Worm (Caenorhabditis elegans): ENCODE measurements around the gene str-60.

DNA sequence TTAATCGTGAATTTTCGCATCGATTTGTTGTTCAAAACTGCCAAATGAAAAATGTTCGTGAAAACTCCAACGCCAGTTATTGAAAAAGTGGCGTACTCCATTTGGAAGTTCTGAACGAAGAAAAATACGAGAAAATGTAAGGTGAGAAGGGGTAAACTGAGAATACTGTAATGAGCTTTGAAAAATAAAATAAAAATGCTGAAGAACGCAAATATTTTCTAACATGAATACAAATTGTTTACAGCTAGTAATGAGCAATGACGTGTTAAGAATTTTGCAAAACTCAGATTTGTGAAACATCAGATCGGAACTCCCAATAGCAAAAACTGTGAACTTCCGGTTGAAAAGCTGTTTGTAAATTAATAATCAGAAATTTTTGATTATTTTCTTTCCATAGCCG, 34.6 kb downstream of the str-60 start, which contains the start of gene srw-26:
- TF ChIP-seq him-1 (tag; optimal IDR thresholded peaks at IDR 0.05) (no peak), W03F9.2 (tag; optimal IDR thresholded peaks at IDR 0.05) (no peak), dao-5 (tag; optimal IDR thresholded peaks at IDR 0.05) (no peak)
